Fruit fly (Drosophila melanogaster) whole organism, wandering third instar larva: ENCODE data around the gene aub.

ENCODE experiments used
- Hr78 ChIP-seq: fragments of >200 bp; optimal IDR thresholded peaks from 2 replicates; lab custom pipeline; 2017; ENCODE audit warnings: missing biosample characterization, missing genetic modification characterization
- Mio ChIP-seq: sonication (Bioruptor generic); optimal IDR thresholded peaks from 2 replicates; lab custom pipeline; 2016; ENCODE audit warnings: missing biosample characterization, missing genetic modification characterization
- ey ChIP-seq: fragments of 200-800 bp; sonication (Bioruptor generic); optimal IDR thresholded peaks from 2 replicates; lab custom pipeline; 2016; ENCODE audit warnings: missing biosample characterization, missing genetic modification characterization
- fru ChIP-seq: fragments of 200-800 bp; sonication (Bioruptor generic); optimal IDR thresholded peaks from 3 replicates; lab custom pipeline; 2016; ENCODE audit warnings: missing biosample characterization, mild to moderate bottlenecking, missing genetic modification characterization
- h ChIP-seq: fragments of 200-800 bp; sonication (Bioruptor generic); optimal IDR thresholded peaks from 3 replicates; lab custom pipeline; 2016; ENCODE audit warnings: missing biosample characterization, mild to moderate bottlenecking, missing genetic modification characterization

- no peak for TF ChIP-seq ey (GFP tag; lab: Kevin White, UChicago)
- TF ChIP-seq h (GFP tag; lab: Kevin White, UChicago), result no peak
- TF ChIP-seq fru, result no peak
- no peak for TF ChIP-seq Hr78 (GFP tag; lab: Kevin White, UChicago)
- TF ChIP-seq Mio (GFP tag; lab: Kevin White, UChicago), result no peak
Observed at dm6 chr2L:11048307-11048706, 47.0 kb upstream of the aub start.
